Worm (Caenorhabditis elegans) whole organism, L4 larva: ENCODE data around the gene F13H10.1.

Experiments used
- D1046.2 ChIP-seq: fragments of 200-800 bp; sonication (Bioruptor generic); IDR thresholded peaks from 2 replicates; pipeline ENCODE4 v1.3.6; 2022; ENCODE audit warnings: missing genetic modification characterization, missing compliant biosample characterization
- F10B5.3 ChIP-seq: sonication (generic microtip); optimal IDR thresholded peaks from 2 replicates; lab custom pipeline; 2016; ENCODE audit warnings: mild to moderate bottlenecking, missing genetic modification characterization, missing compliant biosample characterization
- F49E8.2 ChIP-seq: sonication (generic microtip); optimal IDR thresholded peaks from 2 replicates; lab custom pipeline; 2016; ENCODE audit warnings: missing compliant biosample characterization, mild to moderate bottlenecking, missing genetic modification characterization, borderline replicate concordance
- R02D3.7 ChIP-seq: fragments of 150-350 bp; sonication (generic microtip); optimal IDR thresholded peaks from 3 replicates; lab custom pipeline; 2014; ENCODE audit warnings: missing biosample characterization, missing genetic modification characterization
- Y105C5A.15 ChIP-seq: fragments of 200-800 bp; sonication (Bioruptor generic); IDR thresholded peaks from 2 replicates; pipeline ENCODE4 v1.3.6; 2022; ENCODE audit warnings: missing genetic modification characterization, missing compliant biosample characterization
- Y48G9A.11 ChIP-seq: fragments of 200-800 bp; sonication (Bioruptor generic); IDR thresholded peaks from 2 replicates; pipeline ENCODE4 v1.3.6; 2022; ENCODE audit warnings: missing genetic modification reagents, missing genetic modification characterization, missing compliant biosample characterization
- ZK337.2 ChIP-seq: fragments of 200-800 bp; sonication (Bioruptor generic); IDR thresholded peaks from 2 replicates; pipeline ENCODE4 v1.3.6; 2022; ENCODE audit warnings: missing genetic modification reagents, missing genetic modification characterization, missing compliant biosample characterization
- ZK546.5 ChIP-seq, 2 experiments: sonication (generic microtip); optimal IDR thresholded peaks; 2 replicates each; lab custom pipeline; 2017; ENCODE audit warnings: missing biosample characterization in 2 of 2, missing genetic modification characterization in 2 of 2
- aha-1 ChIP-seq: fragments of 150-350 bp; peaks from one replicate; lab custom pipeline; 2014; ENCODE audit warnings: missing biosample characterization, missing genetic modification characterization
- aly-2 ChIP-seq: sonication (generic microtip); optimal IDR thresholded peaks from 2 replicates; lab custom pipeline; 2018; ENCODE audit warnings: missing biosample characterization, missing genetic modification characterization
- arid-1 ChIP-seq: fragments of 200-800 bp; sonication (Bioruptor generic); conservative IDR thresholded peaks from 2 replicates; pipeline ENCODE4 v1.3.6; 2022; ENCODE audit warnings: missing genetic modification reagents, missing genetic modification characterization, missing compliant biosample characterization
- attf-4 ChIP-seq: sonication (generic microtip); optimal IDR thresholded peaks from 3 replicates; lab custom pipeline; 2017; ENCODE audit warnings: missing biosample characterization, missing genetic modification characterization
- ceh-20 ChIP-seq: fragments of 200-800 bp; sonication (Bioruptor generic); IDR thresholded peaks from 2 replicates; pipeline ENCODE4 v1.3.6; 2022; ENCODE audit warnings: missing genetic modification reagents, missing genetic modification characterization, missing compliant biosample characterization
- ceh-28 ChIP-seq: fragments of 150-350 bp; optimal IDR thresholded peaks from 2 replicates; lab custom pipeline; 2014; ENCODE audit warnings: missing biosample characterization, missing genetic modification reagents, missing genetic modification characterization
- ceh-32 ChIP-seq: sonication (generic microtip); optimal IDR thresholded peaks from 2 replicates; lab custom pipeline; 2016; ENCODE audit warnings: mild to moderate bottlenecking, missing genetic modification characterization, missing compliant biosample characterization; ENCODE audit not compliant: poor library complexity
- ceh-44 ChIP-seq: fragments of 200-800 bp; sonication (Bioruptor generic); IDR thresholded peaks from 2 replicates; pipeline ENCODE4 v1.3.6; 2022; ENCODE audit warnings: missing genetic modification reagents, missing genetic modification characterization, missing compliant biosample characterization
- ceh-82 ChIP-seq: sonication (generic microtip); optimal IDR thresholded peaks from 2 replicates; lab custom pipeline; 2017; ENCODE audit warnings: missing biosample characterization, missing genetic modification characterization
- ces-1 ChIP-seq: fragments of 150-350 bp; sonication (generic microtip); optimal IDR thresholded peaks from 4 replicates; lab custom pipeline; 2014; ENCODE audit warnings: missing biosample characterization, missing genetic modification reagents, missing genetic modification characterization
- daf-12 ChIP-seq: fragments of 150-350 bp; optimal IDR thresholded peaks from 2 replicates; lab custom pipeline; 2014; ENCODE audit warnings: missing biosample characterization, missing genetic modification reagents, missing genetic modification characterization
- dmd-6 ChIP-seq: fragments of 200-800 bp; sonication (Bioruptor generic); IDR thresholded peaks from 2 replicates; pipeline ENCODE4 v1.3.6; 2022; ENCODE audit warnings: missing genetic modification reagents, missing genetic modification characterization, missing compliant biosample characterization
- dmd-8 ChIP-seq: fragments of 200-800 bp; sonication (Bioruptor generic); IDR thresholded peaks from 2 replicates; pipeline ENCODE4 v1.3.6; 2022; ENCODE audit warnings: missing genetic modification characterization, missing compliant biosample characterization
- dmd-9 ChIP-seq: fragments of 200-800 bp; sonication (Bioruptor generic); IDR thresholded peaks from 2 replicates; pipeline ENCODE4 v1.3.6; 2022; ENCODE audit warnings: missing genetic modification reagents, missing genetic modification characterization, missing compliant biosample characterization
- duxl-1 ChIP-seq: sonication (generic microtip); optimal IDR thresholded peaks from 2 replicates; lab custom pipeline; 2016; ENCODE audit warnings: mild to moderate bottlenecking, missing genetic modification characterization, moderate library complexity, missing compliant biosample characterization; ENCODE audit not compliant: poor library complexity
- dve-1 ChIP-seq: sonication (generic microtip); optimal IDR thresholded peaks from 2 replicates; lab custom pipeline; 2017; ENCODE audit warnings: antibody characterized with exemption, mild to moderate bottlenecking, missing genetic modification characterization, missing compliant biosample characterization; ENCODE audit not compliant: insufficient read depth
- egl-27 ChIP-seq: sonication (generic microtip); optimal IDR thresholded peaks from 3 replicates; lab custom pipeline; 2017; ENCODE audit warnings: missing biosample characterization, missing genetic modification reagents, missing genetic modification characterization
- fos-1 ChIP-seq: fragments of 150-350 bp; optimal IDR thresholded peaks from 2 replicates; lab custom pipeline; 2014; ENCODE audit warnings: missing biosample characterization, missing genetic modification characterization
- hlh-11 ChIP-seq: fragments of 200-800 bp; sonication (Bioruptor generic); optimal IDR thresholded peaks from 2 replicates; lab custom pipeline; 2018; ENCODE audit warnings: mild to moderate bottlenecking, missing genetic modification characterization, missing compliant biosample characterization
- jun-1 ChIP-seq: fragments of 150-350 bp; optimal IDR thresholded peaks from 2 replicates; lab custom pipeline; 2014; ENCODE audit warnings: missing biosample characterization, missing genetic modification reagents, missing genetic modification characterization
- lin-1 ChIP-seq: fragments of 200-800 bp; sonication (Bioruptor generic); IDR thresholded peaks from 2 replicates; pipeline ENCODE4 v1.3.6; 2022; ENCODE audit warnings: missing genetic modification reagents, missing genetic modification characterization, missing compliant biosample characterization
- lin-13 ChIP-seq: fragments of 150-350 bp; optimal IDR thresholded peaks from 2 replicates; lab custom pipeline; 2014; ENCODE audit warnings: missing biosample characterization, missing genetic modification reagents, missing genetic modification characterization
- lin-29 ChIP-seq: fragments of 200-800 bp; sonication (Bioruptor generic); IDR thresholded peaks from 2 replicates; pipeline ENCODE4 v1.3.6; 2022; ENCODE audit warnings: missing genetic modification reagents, missing genetic modification characterization, missing compliant biosample characterization
- lin-39 ChIP-seq: fragments of 150-350 bp; optimal IDR thresholded peaks from 2 replicates; lab custom pipeline; 2014; ENCODE audit warnings: missing biosample characterization, missing genetic modification reagents, missing genetic modification characterization
- lir-3 ChIP-seq: sonication (generic microtip); optimal IDR thresholded peaks from 2 replicates; lab custom pipeline; 2016; ENCODE audit warnings: mild to moderate bottlenecking, missing genetic modification characterization, missing compliant biosample characterization
- lsy-2 ChIP-seq, 2 experiments: fragments of 150-350 bp in 1 of 2; sonication (generic microtip) in 1 of 2; optimal IDR thresholded peaks; 2 replicates each; lab custom pipeline; 2014 to 2017; ENCODE audit warnings: missing biosample characterization in 2 of 2, missing genetic modification characterization in 2 of 2
- mdt-29 ChIP-seq: fragments of 200-800 bp; sonication (Bioruptor generic); IDR thresholded peaks from 2 replicates; pipeline ENCODE4 v1.3.6; 2022; ENCODE audit warnings: missing genetic modification reagents, missing genetic modification characterization, missing compliant biosample characterization
- mep-1 ChIP-seq: fragments of 150-350 bp; sonication (generic microtip); optimal IDR thresholded peaks from 3 replicates; lab custom pipeline; 2014; ENCODE audit warnings: missing biosample characterization, missing genetic modification characterization
- mes-2 ChIP-seq: sonication (generic microtip); optimal IDR thresholded peaks from 2 replicates; lab custom pipeline; 2016; ENCODE audit warnings: missing genotype, mild to moderate bottlenecking, missing genetic modification characterization, missing compliant biosample characterization; ENCODE audit not compliant: poor library complexity, severe bottlenecking
- mxl-2 ChIP-seq: fragments of 200-800 bp; sonication (Bioruptor generic); conservative IDR thresholded peaks from 2 replicates; pipeline ENCODE4 v1.3.6; 2022; ENCODE audit warnings: missing genetic modification reagents, missing genetic modification characterization, missing compliant biosample characterization
- mxl-3 ChIP-seq: fragments of 200-800 bp; sonication (Bioruptor generic); optimal IDR thresholded peaks from 2 replicates; lab custom pipeline; 2018; ENCODE audit warnings: mild to moderate bottlenecking, missing genetic modification characterization, missing compliant biosample characterization
- nhr-102 ChIP-seq: sonication (generic microtip); optimal IDR thresholded peaks from 2 replicates; lab custom pipeline; 2016; ENCODE audit warnings: mild to moderate bottlenecking, missing genetic modification characterization, moderate library complexity, missing compliant biosample characterization
- nhr-237 ChIP-seq: sonication (generic microtip); optimal IDR thresholded peaks from 2 replicates; lab custom pipeline; 2017; ENCODE audit warnings: missing biosample characterization, missing genetic modification characterization
- nhr-25 ChIP-seq: sonication (generic microtip); optimal IDR thresholded peaks from 2 replicates; lab custom pipeline; 2017; ENCODE audit warnings: missing genetic modification characterization, mild to moderate bottlenecking, missing compliant biosample characterization, antibody characterized with exemption, moderate library complexity, borderline replicate concordance; ENCODE audit not compliant: insufficient read depth
- nhr-28 ChIP-seq: fragments of 150-350 bp; optimal IDR thresholded peaks from 2 replicates; lab custom pipeline; 2014; ENCODE audit warnings: missing biosample characterization, missing genetic modification characterization
- nhr-77 ChIP-seq: fragments of 150-350 bp; optimal IDR thresholded peaks from 2 replicates; lab custom pipeline; 2014; ENCODE audit warnings: missing biosample characterization, missing genetic modification characterization
- saeg-2 ChIP-seq: fragments of 200-800 bp; sonication (Bioruptor generic); IDR thresholded peaks from 2 replicates; pipeline ENCODE4 v1.3.6; 2022; ENCODE audit warnings: missing genetic modification reagents, missing genetic modification characterization, missing compliant biosample characterization
- unc-62 ChIP-seq, 3 experiments: fragments of 150-350 bp in 1 of 3; sonication (generic microtip); optimal IDR thresholded peaks in 2 of 3; peaks in 1 of 3; 1 replicate in 1 of 3; 2 replicates in 2 of 3; lab custom pipeline; 2014 to 2017; ENCODE audit warnings: missing biosample characterization in 3 of 3, missing genetic modification characterization in 3 of 3, missing genetic modification reagents in 3 of 3, missing genotype in 1 of 3
- zfp-3 ChIP-seq: fragments of 200-800 bp; sonication (Bioruptor generic); conservative IDR thresholded peaks from 2 replicates; pipeline ENCODE4 v1.3.6; 2022; ENCODE audit warnings: missing genetic modification reagents, missing genetic modification characterization, missing compliant biosample characterization
- zip-11 ChIP-seq: fragments of 200-800 bp; sonication (Bioruptor generic); IDR thresholded peaks from 2 replicates; pipeline ENCODE4 v1.3.6; 2022; ENCODE audit warnings: missing genetic modification characterization, missing compliant biosample characterization
- ztf-11 ChIP-seq: fragments of 150-350 bp; optimal IDR thresholded peaks from 2 replicates; lab custom pipeline; 2014; ENCODE audit warnings: missing biosample characterization, missing genetic modification characterization

The F13H10.1 gene

ce11 chrIV:11021512-11022268, 17.3 kb downstream of the F13H10.1 start, which contains the start of gene mogs-1:
mogs-1 (minus strand) TSS chrIV:11021928.
- TF ChIP-seq egl-27 (tag; lab: Kevin White, UChicago) (no peak), mxl-3 (GFP tag; lab: Kevin White, UChicago) (peak; percentile 81), zip-11 (GFP tag; lab: Robert Waterston, UW) (no peak), daf-12 (no peak), attf-4 (no peak), jun-1 (tag; lab: Kevin White, UChicago) (no peak), nhr-28 (tag; lab: Kevin White, UChicago) (peak; percentile 66), arid-1 (no peak), lsy-2 (tag; optimal IDR thresholded peaks at IDR 0.05; lab: Kevin White, UChicago) (no peak), ZK546.5 (tag; optimal IDR thresholded peaks at IDR 0.05; lab: Kevin White, UChicago) (no peak), D1046.2 (GFP tag; lab: Robert Waterston, UW) (no peak), ztf-11 (tag; lab: Kevin White, UChicago) (no peak), ZK337.2 (no peak), dmd-9 (GFP tag; lab: Robert Waterston, UW) (no peak), mes-2 (tag; lab: Kevin White, UChicago) (peak; percentile 23), R02D3.7 (tag; lab: Kevin White, UChicago) (no peak), dmd-6 (GFP tag; lab: Robert Waterston, UW) (no peak; the same call in 1 of the 2 replicates), unc-62 (GFP tag; optimal IDR thresholded peaks at IDR 0.05 in 1 of 2; lab: Kevin White, UChicago) (no peak), unc-62 (tag; optimal IDR thresholded peaks at IDR 0.05; lab: Kevin White, UChicago) (no peak), ceh-28 (tag; lab: Kevin White, UChicago) (no peak), ceh-44 (GFP tag; lab: Robert Waterston, UW) (no peak), saeg-2 (no peak), dmd-8 (GFP tag; lab: Robert Waterston, UW) (no peak), ceh-82 (tag; lab: Kevin White, UChicago) (no peak), Y105C5A.15 (GFP tag; lab: Robert Waterston, UW) (no peak), mxl-2 (no peak), zfp-3 (GFP tag; lab: Robert Waterston, UW) (0 out of 2 replicates have a peak, but pooled peaks have one; percentile 31), lin-39 (tag; lab: Kevin White, UChicago) (no peak), nhr-102 (tag; lab: Kevin White, UChicago) (peak; percentile 14), aha-1 (tag; lab: Kevin White, UChicago) (peak; percentile 70), lin-1 (no peak), mep-1 (tag; lab: Kevin White, UChicago) (peak; percentile 26), nhr-25 (peak; percentile 44), Y48G9A.11 (GFP tag; lab: Robert Waterston, UW) (0 out of 2 replicates have a peak, but pooled peaks have one; percentile 21), ces-1 (GFP tag; lab: Kevin White, UChicago) (no peak), nhr-237 (tag; lab: Kevin White, UChicago) (no peak), dve-1 (peak; percentile 69), fos-1 (tag; lab: Kevin White, UChicago) (no peak), lin-29 (GFP tag; lab: Robert Waterston, UW) (no peak), duxl-1 (no peak), ceh-32 (tag; lab: Kevin White, UChicago) (no peak), F10B5.3 (no peak), aly-2 (tag; lab: Kevin White, UChicago) (no peak), hlh-11 (tag; lab: Kevin White, UChicago) (peak; percentile 69), F49E8.2 (tag; lab: Kevin White, UChicago) (no peak), ceh-20 (GFP tag; lab: Robert Waterston, UW) (0 out of 2 replicates have a peak, but pooled peaks have one; percentile 35), lin-13 (no peak), mdt-29 (0 out of 2 replicates have a peak, but pooled peaks have one; percentile 53), lir-3 (no peak), nhr-77 (peak; percentile 1)
